Worm (Caenorhabditis elegans) whole organism, L2 larva: Measurements from ENCODE around the gene F10C1.9.
A peak's percentile ranks its signal among the peaks of the same experiment; 100 is the strongest.

Source experiments
- C34F6.9 ChIP-seq: fragments of 150-350 bp; optimal IDR thresholded peaks from 2 replicates; lab custom pipeline; 2014; ENCODE audit warnings: missing biosample characterization, missing genetic modification characterization
- F13H6.1 ChIP-seq: sonication (generic microtip); optimal IDR thresholded peaks from 2 replicates; lab custom pipeline; 2016; ENCODE audit warnings: missing genetic modification characterization, missing compliant biosample characterization
- R02D3.7 ChIP-seq: fragments of 150-350 bp; optimal IDR thresholded peaks from 2 replicates; lab custom pipeline; 2014; ENCODE audit warnings: missing biosample characterization, missing genetic modification characterization
- Y55F3AM.14 ChIP-seq: fragments of 200-800 bp; sonication (Bioruptor generic); optimal IDR thresholded peaks from 2 replicates; lab custom pipeline; 2018; ENCODE audit warnings: mild to moderate bottlenecking, missing genetic modification characterization, missing compliant biosample characterization
- ZK546.5 ChIP-seq: sonication (generic microtip); optimal IDR thresholded peaks from 2 replicates; lab custom pipeline; 2017; ENCODE audit warnings: missing biosample characterization, missing genetic modification characterization
- aly-2 ChIP-seq: fragments of 150-350 bp; optimal IDR thresholded peaks from 2 replicates; lab custom pipeline; 2014; ENCODE audit warnings: missing biosample characterization, missing genetic modification characterization
- blmp-1 ChIP-seq: sonication (generic microtip); optimal IDR thresholded peaks from 2 replicates; lab custom pipeline; 2017; ENCODE audit warnings: missing genetic modification characterization, mild to moderate bottlenecking, missing compliant biosample characterization, antibody characterized with exemption, moderate library complexity; ENCODE audit not compliant: insufficient read depth
- ceh-16 ChIP-seq: fragments of 150-350 bp; optimal IDR thresholded peaks from 2 replicates; lab custom pipeline; 2014; ENCODE audit warnings: missing biosample characterization, missing genetic modification characterization
- ceh-82 ChIP-seq: fragments of 150-350 bp; optimal IDR thresholded peaks from 2 replicates; lab custom pipeline; 2014; ENCODE audit warnings: missing biosample characterization, missing genetic modification characterization
- crh-2 ChIP-seq: sonication (generic microtip); optimal IDR thresholded peaks from 2 replicates; lab custom pipeline; 2017; ENCODE audit warnings: missing biosample characterization, missing genetic modification characterization
- dmd-4 ChIP-seq: sonication (generic microtip); optimal IDR thresholded peaks from 2 replicates; lab custom pipeline; 2017; ENCODE audit warnings: missing biosample characterization, missing genetic modification characterization
- egl-27 ChIP-seq: sonication (generic microtip); optimal IDR thresholded peaks from 3 replicates; lab custom pipeline; 2017; ENCODE audit warnings: missing biosample characterization, missing genetic modification reagents, missing genetic modification characterization
- elt-1 ChIP-seq: fragments of 150-350 bp; optimal IDR thresholded peaks from 2 replicates; lab custom pipeline; 2014; ENCODE audit warnings: missing biosample characterization, missing genetic modification characterization
- fos-1 ChIP-seq: fragments of 150-350 bp; optimal IDR thresholded peaks from 2 replicates; lab custom pipeline; 2014; ENCODE audit warnings: missing biosample characterization, missing genetic modification characterization
- gmeb-1 ChIP-seq: fragments of 150-350 bp; optimal IDR thresholded peaks from 2 replicates; lab custom pipeline; 2014; ENCODE audit warnings: missing biosample characterization, missing genetic modification characterization
- lin-11 ChIP-seq: fragments of 150-350 bp; sonication (generic microtip); optimal IDR thresholded peaks from 2 replicates; lab custom pipeline; 2014; ENCODE audit warnings: missing biosample characterization, missing genetic modification characterization, inconsistent platforms, mixed read lengths
- lin-13 ChIP-seq: fragments of 150-350 bp; optimal IDR thresholded peaks from 2 replicates; lab custom pipeline; 2014; ENCODE audit warnings: missing biosample characterization, missing genetic modification reagents, missing genetic modification characterization
- lsy-2 ChIP-seq, 2 experiments: fragments of 150-350 bp in 1 of 2; sonication (generic microtip) in 1 of 2; optimal IDR thresholded peaks; 2 replicates each; lab custom pipeline; 2014 to 2017; ENCODE audit warnings: missing biosample characterization in 2 of 2, missing genetic modification characterization in 2 of 2
- mab-5 ChIP-seq: fragments of 150-350 bp; optimal IDR thresholded peaks from 2 replicates; lab custom pipeline; 2014; ENCODE audit warnings: missing biosample characterization, missing genetic modification characterization
- mbf-1 ChIP-seq: sonication (generic microtip); optimal IDR thresholded peaks from 2 replicates; lab custom pipeline; 2017; ENCODE audit warnings: missing biosample characterization, missing genetic modification characterization
- nhr-10 ChIP-seq: sonication (generic microtip); optimal IDR thresholded peaks from 2 replicates; lab custom pipeline; 2017; ENCODE audit warnings: missing biosample characterization, missing genetic modification characterization
- nhr-11 ChIP-seq: fragments of 150-350 bp; optimal IDR thresholded peaks from 2 replicates; lab custom pipeline; 2014; ENCODE audit warnings: missing biosample characterization, missing genetic modification characterization
- nhr-129 ChIP-seq: fragments of 150-350 bp; optimal IDR thresholded peaks from 2 replicates; lab custom pipeline; 2014; ENCODE audit warnings: missing biosample characterization, missing genetic modification characterization
- nhr-21 ChIP-seq: fragments of 150-350 bp; optimal IDR thresholded peaks from 2 replicates; lab custom pipeline; 2014; ENCODE audit warnings: missing biosample characterization, missing genetic modification characterization
- nhr-25 ChIP-seq: fragments of 150-350 bp; sonication (generic microtip); optimal IDR thresholded peaks from 3 replicates; lab custom pipeline; 2014; ENCODE audit warnings: missing biosample characterization, missing genetic modification characterization
- peb-1 ChIP-seq: fragments of 150-350 bp; optimal IDR thresholded peaks from 2 replicates; lab custom pipeline; 2014; ENCODE audit warnings: missing biosample characterization, missing genetic modification characterization
- sem-4 ChIP-seq: fragments of 150-350 bp; optimal IDR thresholded peaks from 2 replicates; lab custom pipeline; 2014; ENCODE audit warnings: missing biosample characterization, missing genetic modification reagents, missing genetic modification characterization
- skn-1 ChIP-seq: sonication (generic microtip); optimal IDR thresholded peaks from 2 replicates; lab custom pipeline; 2017; ENCODE audit warnings: missing biosample characterization, missing genetic modification characterization
- sma-3 ChIP-seq: sonication (generic microtip); optimal IDR thresholded peaks from 2 replicates; lab custom pipeline; 2016; ENCODE audit warnings: missing genetic modification reagents, missing genetic modification characterization, missing compliant biosample characterization
- sma-9 ChIP-seq, 2 experiments: fragments of 150-350 bp in 1 of 2; sonication (generic microtip) in 1 of 2; optimal IDR thresholded peaks; 2 replicates each; lab custom pipeline; 2014 to 2016; ENCODE audit warnings: missing genetic modification characterization in 2 of 2, mild to moderate bottlenecking in 1 of 2, missing biosample characterization in 1 of 2, missing compliant biosample characterization in 1 of 2, missing genetic modification reagents in 1 of 2, moderate library complexity in 1 of 2
- snpc-4 ChIP-seq: fragments of 150-350 bp; optimal IDR thresholded peaks from 2 replicates; lab custom pipeline; 2014; ENCODE audit warnings: missing biosample characterization, missing genetic modification characterization
- unc-39 ChIP-seq: fragments of 150-350 bp; optimal IDR thresholded peaks from 2 replicates; lab custom pipeline; 2014; ENCODE audit warnings: missing biosample characterization, missing genetic modification characterization
- unc-55 ChIP-seq: fragments of 150-350 bp; sonication (generic microtip); optimal IDR thresholded peaks from 3 replicates; lab custom pipeline; 2014; ENCODE audit warnings: missing biosample characterization, missing genetic modification reagents, missing genetic modification characterization
- ztf-4 ChIP-seq: fragments of 150-350 bp; optimal IDR thresholded peaks from 2 replicates; lab custom pipeline; 2014; ENCODE audit warnings: missing biosample characterization, missing genetic modification characterization

F10C1.9 gene

ce11 chrII:5745088-5745487 lies at the start of gene F10C1.9:
Gene F10C1.9, minus strand, starts transcription at chrII:5745284.
- TF ChIP-seq sma-9 (GFP tag; optimal IDR thresholded peaks at IDR 0.05; lab: Kevin White, UChicago) (peak; percentile 3), sma-9 (tag; optimal IDR thresholded peaks at IDR 0.05; lab: Kevin White, UChicago) (no peak), crh-2 (tag; lab: Kevin White, UChicago) (no peak), peb-1 (tag; lab: Kevin White, UChicago) (no peak)

ce11 chrII:5794195-5794594 lies 49.1 kb upstream of the F10C1.9 start, which contains the start of gene acdh-8:
Gene acdh-8, plus strand, starts transcription at chrII:5794495.
- TF ChIP-seq peb-1 (tag; lab: Kevin White, UChicago) (no peak), snpc-4 (tag; lab: Kevin White, UChicago) (no peak), skn-1 (tag; lab: Kevin White, UChicago) (no peak), aly-2 (tag; lab: Kevin White, UChicago) (no peak), lsy-2 (tag; optimal IDR thresholded peaks at IDR 0.05; lab: Kevin White, UChicago) (no peak), nhr-129 (tag; lab: Kevin White, UChicago) (no peak), ceh-16 (no peak), F13H6.1 (tag; lab: Kevin White, UChicago) (no peak), sma-3 (GFP tag; lab: Kevin White, UChicago) (no peak)

- no peak for TF ChIP-seq gmeb-1 (tag; lab: Kevin White, UChicago)
- no peak for TF ChIP-seq nhr-25
- TF ChIP-seq F13H6.1 (tag; lab: Kevin White, UChicago), result no peak
- no peak for TF ChIP-seq egl-27 (tag; lab: Kevin White, UChicago)
- no peak for TF ChIP-seq peb-1 (tag; lab: Kevin White, UChicago)
- no peak for TF ChIP-seq unc-55 (GFP tag; lab: Kevin White, UChicago)
- TF ChIP-seq nhr-129 (tag; lab: Kevin White, UChicago), result no peak
- TF ChIP-seq lin-13 (GFP tag; lab: Kevin White, UChicago), result no peak
- no peak for TF ChIP-seq sma-9 (GFP tag; optimal IDR thresholded peaks at IDR 0.05; lab: Kevin White, UChicago)
- no peak for TF ChIP-seq sma-9 (tag; optimal IDR thresholded peaks at IDR 0.05; lab: Kevin White, UChicago)
These were observed 47.4 kb upstream of the F10C1.9 start, which contains the start of gene K05F1.14 for ce11 chrII:5792490-5792889. Gene K05F1.14, minus strand, starts transcription at chrII:5792590.

- peak; percentile 22 for TF ChIP-seq F13H6.1 (tag; lab: Kevin White, UChicago)
- no peak for TF ChIP-seq blmp-1 (tag; lab: Kevin White, UChicago)
- TF ChIP-seq crh-2 (tag; lab: Kevin White, UChicago), result no peak
- TF ChIP-seq nhr-10 (tag; lab: Kevin White, UChicago), result no peak
- no peak for TF ChIP-seq lin-13 (GFP tag; lab: Kevin White, UChicago)
- no peak for TF ChIP-seq fos-1 (tag; lab: Kevin White, UChicago)
- TF ChIP-seq lin-11 (tag; lab: Kevin White, UChicago), result no peak
- no peak for TF ChIP-seq mbf-1
- peak; percentile 65 for TF ChIP-seq sma-9 (GFP tag; optimal IDR thresholded peaks at IDR 0.05; lab: Kevin White, UChicago)
- no peak for TF ChIP-seq sma-9 (tag; optimal IDR thresholded peaks at IDR 0.05; lab: Kevin White, UChicago)
- peak; percentile 11 for TF ChIP-seq C34F6.9 (tag; lab: Kevin White, UChicago)
- no peak for TF ChIP-seq nhr-11
- TF ChIP-seq peb-1 (tag; lab: Kevin White, UChicago), result no peak
- TF ChIP-seq ZK546.5 (tag; lab: Kevin White, UChicago), result no peak
- no peak for TF ChIP-seq sem-4
- no peak for TF ChIP-seq skn-1 (tag; lab: Kevin White, UChicago)
- no peak for TF ChIP-seq egl-27 (tag; lab: Kevin White, UChicago)
- no peak for TF ChIP-seq unc-39 (tag; lab: Kevin White, UChicago)
- no peak for TF ChIP-seq ceh-82 (tag; lab: Kevin White, UChicago)
- TF ChIP-seq dmd-4, result no peak
- peak; percentile 39 for TF ChIP-seq elt-1 (tag; lab: Kevin White, UChicago)
- TF ChIP-seq lsy-2 (tag; optimal IDR thresholded peaks at IDR 0.05; lab: Kevin White, UChicago), result peak in 1 of 2 experiments; percentile 28
- TF ChIP-seq Y55F3AM.14 (GFP tag; lab: Kevin White, UChicago), result no peak
- TF ChIP-seq mab-5 (tag; lab: Kevin White, UChicago), result no peak
- no peak for TF ChIP-seq nhr-21
- TF ChIP-seq nhr-129 (tag; lab: Kevin White, UChicago), result peak; percentile 40
- no peak for TF ChIP-seq R02D3.7 (tag; lab: Kevin White, UChicago)
- no peak for TF ChIP-seq ztf-4 (tag; lab: Kevin White, UChicago)
- no peak for TF ChIP-seq gmeb-1 (tag; lab: Kevin White, UChicago)
These were observed 45.3 kb upstream of the F10C1.9 start, which contains the start of gene lect-2 for ce11 chrII:5790313-5790773. Gene lect-2, plus strand, starts transcription at chrII:5790723.
